Fruit fly (Drosophila melanogaster): ENCODE measurements around the gene Npc2b.

Gene Npc2b

DNA sequence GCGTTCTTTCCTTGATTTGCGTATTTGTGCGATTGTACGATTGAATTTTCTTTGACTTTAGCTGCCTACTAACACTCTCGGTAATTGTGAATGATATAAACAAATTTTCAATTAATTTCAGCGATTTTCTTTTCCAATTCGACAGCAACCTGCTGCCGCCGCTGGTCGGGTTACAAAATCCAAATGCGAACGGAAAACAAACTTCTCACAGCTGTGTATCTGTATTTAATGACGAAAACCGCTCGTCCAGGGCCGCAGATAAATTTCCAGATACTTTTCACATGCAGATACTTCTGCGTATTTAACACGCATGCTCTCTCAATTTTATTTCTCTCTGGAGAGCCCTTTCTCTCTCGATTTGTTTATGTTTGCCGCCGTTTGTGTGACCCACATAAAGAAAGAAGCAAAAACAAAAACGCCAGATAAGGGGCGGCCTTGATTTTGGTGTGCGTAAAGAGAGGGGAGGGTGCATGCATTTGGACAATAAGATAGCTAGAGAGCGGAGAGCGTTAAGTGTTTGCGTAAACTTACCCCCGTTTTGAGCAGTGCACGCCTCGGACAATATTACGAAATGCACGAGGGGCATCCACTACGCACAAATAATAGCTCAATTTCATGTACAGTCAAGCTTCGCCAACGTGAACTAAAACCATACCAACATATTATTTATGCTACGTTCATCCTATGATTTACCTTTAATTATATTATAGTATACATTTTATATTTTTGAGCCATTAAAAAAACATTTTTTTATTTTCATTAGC, 19.0 kb downstream of the Npc2b start, which contains the start of gene CG12402:
Gene CG12402 (minus strand): TSS at position 164 of the 764 bp plus-strand sequence.
- no peak for TF ChIP-seq CG10348 (GFP tag; IDR thresholded peaks at IDR 0.05)
- TF ChIP-seq Ets98B (GFP tag; IDR thresholded peaks at IDR 0.05) = peak; percentile 70; the same call in 1 of the 2 replicates
- TF ChIP-seq fd96Ca (GFP tag; IDR thresholded peaks at IDR 0.05) = peak; percentile 68; the same call in 2 of the 3 replicates
- 0 out of 2 replicates have a peak, but pooled peaks have one; percentile 35 for TF ChIP-seq rn (GFP tag; IDR thresholded peaks at IDR 0.05)
- peak; percentile 60; the same call in 2 of the 3 replicates for TF ChIP-seq CG4496 (GFP tag; IDR thresholded peaks at IDR 0.05)
- peak; percentile 8 for TF ChIP-seq Pif1B (GFP tag; optimal IDR thresholded peaks at IDR 0.05)
- no peak for TF ChIP-seq EcR (GFP tag; optimal IDR thresholded peaks at IDR 0.05)
- TF ChIP-seq CG15710 (tag; optimal IDR thresholded peaks at IDR 0.05) = no peak
- peak; percentile 20 for TF ChIP-seq CG8159 (tag; optimal IDR thresholded peaks at IDR 0.05)
- TF ChIP-seq CG14655 (GFP tag; optimal IDR thresholded peaks at IDR 0.05) = peak; percentile 40
- TF ChIP-seq Pif1A (GFP tag; optimal IDR thresholded peaks at IDR 0.05) = peak; percentile 14
- TF ChIP-seq CG13204 (GFP tag; optimal IDR thresholded peaks at IDR 0.05) = no peak
- peak; percentile 14 for TF ChIP-seq D1 (tag; optimal IDR thresholded peaks at IDR 0.05)
- TF ChIP-seq CG32121 (GFP tag; IDR thresholded peaks at IDR 0.05) = peak; percentile 74
- TF ChIP-seq Snoo (tag; optimal IDR thresholded peaks at IDR 0.05) = no peak
- TF ChIP-seq CG17806 (tag; optimal IDR thresholded peaks at IDR 0.05) = no peak
- peak; percentile 16 for TF ChIP-seq CG9948 (tag; optimal IDR thresholded peaks at IDR 0.05)
- no peak for TF ChIP-seq CG34367 (tag; optimal IDR thresholded peaks at IDR 0.05)
- TF ChIP-seq gl (tag; optimal IDR thresholded peaks at IDR 0.05) = no peak
- TF ChIP-seq CG12605 (GFP tag; IDR thresholded peaks at IDR 0.05) = peak; percentile 70
- no peak for TF ChIP-seq CG8301 (tag; optimal IDR thresholded peaks at IDR 0.05)

DNA sequence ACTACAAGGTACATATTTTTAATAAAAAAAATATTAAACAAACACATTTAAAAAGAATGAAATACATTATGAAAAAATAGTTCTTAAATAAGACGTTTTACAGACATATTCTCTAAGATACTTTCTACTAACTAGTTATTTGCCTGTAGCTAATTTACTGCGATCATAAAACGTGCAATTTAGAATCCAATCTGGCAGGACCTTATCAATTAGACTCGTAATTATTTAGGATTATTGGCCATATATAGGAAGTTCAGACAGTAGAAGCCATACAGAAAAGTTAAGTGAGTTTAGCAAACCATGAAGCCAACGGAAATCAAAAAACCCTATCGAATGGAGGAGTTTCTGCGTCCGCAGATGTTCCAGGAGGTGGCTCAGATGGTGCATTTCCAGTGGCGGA, 19.8 kb downstream of the Npc2b start, which contains the start of gene Or88a:
Gene Or88a (plus strand): TSS at position 301 of the 400 bp plus-strand sequence.
- no peak for TF ChIP-seq CG17806 (tag; optimal IDR thresholded peaks at IDR 0.05)
- TF ChIP-seq Pif1A (GFP tag; optimal IDR thresholded peaks at IDR 0.05) = no peak
- TF ChIP-seq Ets98B (GFP tag; IDR thresholded peaks at IDR 0.05) = no peak
- no peak for TF ChIP-seq CG8301 (tag; optimal IDR thresholded peaks at IDR 0.05)
- no peak for TF ChIP-seq CG10348 (GFP tag; IDR thresholded peaks at IDR 0.05)
- TF ChIP-seq D1 (tag; optimal IDR thresholded peaks at IDR 0.05) = no peak
- no peak for TF ChIP-seq CG32121 (GFP tag; IDR thresholded peaks at IDR 0.05)
- TF ChIP-seq CG15710 (tag; optimal IDR thresholded peaks at IDR 0.05) = no peak
- TF ChIP-seq fd96Ca (GFP tag; IDR thresholded peaks at IDR 0.05) = no peak
- TF ChIP-seq gl (tag; optimal IDR thresholded peaks at IDR 0.05) = no peak
- no peak for TF ChIP-seq CG12605 (GFP tag; IDR thresholded peaks at IDR 0.05)
- TF ChIP-seq EcR (GFP tag; optimal IDR thresholded peaks at IDR 0.05) = no peak
- TF ChIP-seq CG14655 (GFP tag; optimal IDR thresholded peaks at IDR 0.05) = no peak
- TF ChIP-seq Pif1B (GFP tag; optimal IDR thresholded peaks at IDR 0.05) = no peak
- no peak for TF ChIP-seq rn (GFP tag; IDR thresholded peaks at IDR 0.05)
- no peak for TF ChIP-seq CG13204 (GFP tag; optimal IDR thresholded peaks at IDR 0.05)
- TF ChIP-seq Snoo (tag; optimal IDR thresholded peaks at IDR 0.05) = no peak
- TF ChIP-seq CG4496 (GFP tag; IDR thresholded peaks at IDR 0.05) = no peak

DNA sequence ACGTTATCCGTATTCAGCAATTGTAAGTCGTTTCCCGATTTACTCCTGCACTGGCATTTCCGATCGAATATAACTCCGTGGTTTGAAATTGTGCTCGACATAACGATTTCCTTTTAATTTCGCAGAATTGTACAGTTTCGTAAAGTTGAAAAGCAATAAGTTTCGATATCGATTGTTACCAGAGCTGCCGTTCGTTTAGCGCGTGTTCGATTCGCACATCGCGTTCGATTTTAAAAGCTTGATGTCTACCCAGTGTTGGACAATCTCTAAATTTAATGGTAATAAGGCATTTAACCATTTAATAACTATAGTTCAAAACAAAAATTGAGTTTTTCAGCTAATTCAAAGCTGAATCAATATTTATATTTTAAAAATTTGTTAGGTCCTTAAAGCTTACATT, 22.7 kb downstream of the Npc2b start, which contains the start of gene CG14357:
Gene CG14357 (minus strand): TSS at position 101 of the 400 bp plus-strand sequence.
- TF ChIP-seq Pif1B (GFP tag; optimal IDR thresholded peaks at IDR 0.05) = no peak
- TF ChIP-seq CG34367 (tag; optimal IDR thresholded peaks at IDR 0.05) = no peak
- TF ChIP-seq CG13204 (GFP tag; optimal IDR thresholded peaks at IDR 0.05) = no peak
- no peak for TF ChIP-seq gl (tag; optimal IDR thresholded peaks at IDR 0.05)
- no peak for TF ChIP-seq CG9948 (tag; optimal IDR thresholded peaks at IDR 0.05)
- no peak for TF ChIP-seq CG12605 (GFP tag; IDR thresholded peaks at IDR 0.05)
- TF ChIP-seq fd96Ca (GFP tag; IDR thresholded peaks at IDR 0.05) = no peak
- no peak for TF ChIP-seq Pif1A (GFP tag; optimal IDR thresholded peaks at IDR 0.05)
- TF ChIP-seq CG17806 (tag; optimal IDR thresholded peaks at IDR 0.05) = no peak
- no peak for TF ChIP-seq CG14655 (GFP tag; optimal IDR thresholded peaks at IDR 0.05)
- no peak for TF ChIP-seq CG4496 (GFP tag; IDR thresholded peaks at IDR 0.05)
- no peak for TF ChIP-seq Snoo (tag; optimal IDR thresholded peaks at IDR 0.05)
- no peak for TF ChIP-seq EcR (GFP tag; optimal IDR thresholded peaks at IDR 0.05)
- TF ChIP-seq CG8301 (tag; optimal IDR thresholded peaks at IDR 0.05) = no peak
- no peak for TF ChIP-seq Ets98B (GFP tag; IDR thresholded peaks at IDR 0.05)
- no peak for TF ChIP-seq CG8159 (tag; optimal IDR thresholded peaks at IDR 0.05)

DNA sequence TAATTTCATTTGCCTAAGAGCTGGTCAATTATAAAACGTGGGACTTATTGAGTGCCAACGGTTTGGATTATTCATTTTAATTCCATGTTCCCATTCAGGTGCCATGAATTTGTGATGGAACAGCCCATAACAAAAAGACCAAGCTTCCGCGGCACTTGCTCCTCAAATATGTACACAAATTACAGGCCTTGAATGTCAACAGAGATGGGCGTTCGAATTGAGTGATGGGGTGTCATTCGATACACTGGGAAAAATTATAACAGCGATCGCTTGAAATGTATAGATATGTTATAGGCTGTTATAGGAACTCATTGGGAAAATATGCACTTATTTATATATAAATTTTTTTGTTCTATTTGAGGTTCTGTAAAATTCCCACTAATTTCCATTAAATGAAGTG, 26.8 kb downstream of the Npc2b start:
- TF ChIP-seq CG17806 (tag; optimal IDR thresholded peaks at IDR 0.05) (no peak), Pif1A (GFP tag; optimal IDR thresholded peaks at IDR 0.05) (no peak), gl (tag; optimal IDR thresholded peaks at IDR 0.05) (no peak), CG14655 (GFP tag; optimal IDR thresholded peaks at IDR 0.05) (no peak), rn (GFP tag; IDR thresholded peaks at IDR 0.05) (no peak), CG15710 (tag; optimal IDR thresholded peaks at IDR 0.05) (no peak), CG32121 (GFP tag; IDR thresholded peaks at IDR 0.05) (no peak), CG10348 (GFP tag; IDR thresholded peaks at IDR 0.05) (no peak), Snoo (tag; optimal IDR thresholded peaks at IDR 0.05) (no peak), CG13204 (GFP tag; optimal IDR thresholded peaks at IDR 0.05) (no peak), CG8159 (tag; optimal IDR thresholded peaks at IDR 0.05) (no peak), EcR (GFP tag; optimal IDR thresholded peaks at IDR 0.05) (no peak)

DNA sequence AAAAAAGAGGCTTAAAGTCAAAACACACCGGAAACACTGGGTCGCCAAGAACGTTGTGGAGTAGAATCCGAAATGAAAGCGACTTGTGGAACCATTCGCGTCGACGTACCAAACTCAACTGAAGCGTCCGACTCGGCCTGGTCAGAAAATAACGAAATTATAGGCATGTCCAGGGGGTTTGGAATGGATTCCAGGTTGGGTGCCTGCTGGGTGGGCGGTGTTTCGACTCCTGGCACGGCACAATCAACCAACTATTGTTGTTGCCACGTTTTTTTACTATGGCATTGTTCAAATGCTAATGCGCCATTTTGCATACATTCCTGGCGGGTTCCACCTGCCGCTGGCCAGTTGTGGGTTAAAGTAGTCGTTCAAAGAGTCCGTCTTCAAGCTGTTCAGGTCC, 29.0 kb downstream of the Npc2b start, which contains the start of gene Kif19A:
Gene Kif19A (minus strand): TSS at position 101 of the 400 bp plus-strand sequence.
- TF ChIP-seq Snoo (tag; optimal IDR thresholded peaks at IDR 0.05) (no peak), CG12605 (GFP tag; IDR thresholded peaks at IDR 0.05) (no peak), D1 (tag; optimal IDR thresholded peaks at IDR 0.05) (no peak), CG9948 (tag; optimal IDR thresholded peaks at IDR 0.05) (no peak), CG14655 (GFP tag; optimal IDR thresholded peaks at IDR 0.05) (no peak), Pif1B (GFP tag; optimal IDR thresholded peaks at IDR 0.05) (no peak)
